Worm (Caenorhabditis elegans) whole organism, late embryonic: ENCODE measurements around the gene srd-39.

Source experiments
- K02D7.2 ChIP-seq: sonication (generic microtip); optimal IDR thresholded peaks from 2 replicates; lab custom pipeline; 2017; ENCODE audit warnings: mild to moderate bottlenecking, missing genetic modification characterization, missing compliant biosample characterization
- ahr-1 ChIP-seq: sonication (generic microtip); optimal IDR thresholded peaks from 2 replicates; lab custom pipeline; 2016; ENCODE audit warnings: missing genetic modification characterization, missing compliant biosample characterization
- ets-4 ChIP-seq: sonication (generic microtip); optimal IDR thresholded peaks from 2 replicates; lab custom pipeline; 2016; ENCODE audit warnings: missing genetic modification characterization, missing compliant biosample characterization
- fax-1 ChIP-seq: sonication (generic microtip); optimal IDR thresholded peaks from 2 replicates; lab custom pipeline; 2016; ENCODE audit warnings: missing genotype, missing genetic modification characterization, missing compliant biosample characterization
- nfya-1 ChIP-seq: sonication (generic microtip); optimal IDR thresholded peaks from 2 replicates; lab custom pipeline; 2017; ENCODE audit warnings: missing genetic modification characterization, mild to moderate bottlenecking, missing compliant biosample characterization, antibody characterized with exemption, moderate library complexity
- pat-9 ChIP-seq: fragments of 200-800 bp; sonication (Bioruptor generic); optimal IDR thresholded peaks from 2 replicates; lab custom pipeline; 2018; ENCODE audit warnings: mild to moderate bottlenecking, missing genetic modification characterization, moderate library complexity, missing compliant biosample characterization
- unc-55 ChIP-seq: sonication (generic microtip); optimal IDR thresholded peaks from 2 replicates; lab custom pipeline; 2017; ENCODE audit warnings: missing biosample characterization, missing genetic modification reagents, missing genetic modification characterization

DNA sequence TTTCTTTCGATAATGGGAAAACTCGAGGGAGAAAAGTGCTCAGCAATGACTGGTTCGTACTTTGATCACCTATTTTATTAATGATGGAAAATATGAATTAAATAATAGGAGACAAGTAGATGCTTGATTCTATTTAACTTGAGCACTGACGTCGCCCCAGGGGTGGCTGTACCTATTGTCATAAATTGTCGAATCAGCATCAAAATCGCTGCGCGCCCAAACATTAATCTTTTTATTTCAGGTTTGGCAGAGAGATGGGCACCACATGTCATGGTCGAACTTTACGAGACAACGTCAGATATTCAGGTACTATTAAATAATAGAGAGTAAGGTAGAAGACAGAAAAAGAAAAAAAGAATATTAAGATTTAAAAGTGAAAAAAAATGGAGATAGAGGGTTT is 23.9 kb upstream of the srd-39 start:
- TF ChIP-seq pat-9 (tag; lab: Kevin White, UChicago): no peak
- no peak for TF ChIP-seq ets-4 (tag; lab: Kevin White, UChicago)
- TF ChIP-seq nfya-1 (tag; lab: Kevin White, UChicago): no peak
- no peak for TF ChIP-seq K02D7.2 (tag; lab: Kevin White, UChicago)
- no peak for TF ChIP-seq fax-1 (tag; lab: Kevin White, UChicago)
- TF ChIP-seq unc-55 (GFP tag; lab: Kevin White, UChicago): no peak
- TF ChIP-seq ahr-1: no peak
